Worm (Caenorhabditis elegans): ENCODE measurements around the gene srd-1.

The srd-1 gene

ce11 chrII:10172436-10172973 lies 10.0 kb downstream of the srd-1 start, which contains the start of gene wbp-11:
Gene wbp-11 (plus strand): TSS chrII:10172923.
- 0 out of 2 replicates have a peak, but pooled peaks have one; percentile 22 for TF ChIP-seq F33H1.4 (GFP tag; IDR thresholded peaks at IDR 0.05)
- no peak for TF ChIP-seq B0261.1 (tag; optimal IDR thresholded peaks at IDR 0.05)
- TF ChIP-seq snpc-4 (GFP tag; optimal IDR thresholded peaks at IDR 0.05) = no peak
- TF ChIP-seq snpc-4 (tag; optimal IDR thresholded peaks at IDR 0.05) = no peak
- peak; percentile 4 for TF ChIP-seq lsl-1 (GFP tag; optimal IDR thresholded peaks at IDR 0.05)
- TF ChIP-seq madf-8 (GFP tag; conservative IDR thresholded peaks at IDR 0.05) = no peak
- 0 out of 2 replicates have a peak, but pooled peaks have one; percentile 24 for TF ChIP-seq ceh-100 (GFP tag; IDR thresholded peaks at IDR 0.05)
- no peak for TF ChIP-seq B0019.2 (GFP tag; conservative IDR thresholded peaks at IDR 0.05)
- TF ChIP-seq rpc-1 (optimal IDR thresholded peaks at IDR 0.05) = no peak
- TF ChIP-seq rpc-1 (tag; optimal IDR thresholded peaks at IDR 0.05) = no peak
- TF ChIP-seq madf-6 (GFP tag; IDR thresholded peaks at IDR 0.05) = peak; percentile 52; the same call in 1 of the 2 replicates
- TF ChIP-seq tbx-9 (tag; optimal IDR thresholded peaks at IDR 0.05; ENCODE audit: borderline replicate concordance) = no peak
- TF ChIP-seq B0336.3 (GFP tag; IDR thresholded peaks at IDR 0.05) = no peak
- peak; percentile 0 for TF ChIP-seq lin-54 (GFP tag; optimal IDR thresholded peaks at IDR 0.05)
- peak; percentile 25 for TF ChIP-seq F49E8.2 (tag; optimal IDR thresholded peaks at IDR 0.05; ENCODE audit: insufficient read depth)
- peak; percentile 90 for TF ChIP-seq madf-3 (GFP tag; IDR thresholded peaks at IDR 0.05)
- TF ChIP-seq D2030.7 (GFP tag; IDR thresholded peaks at IDR 0.05) = peak; percentile 39; the same call in 1 of the 2 replicates
- peak; percentile 23 for TF ChIP-seq efl-1 (GFP tag; optimal IDR thresholded peaks at IDR 0.05)
- TF ChIP-seq nhr-90 (tag; optimal IDR thresholded peaks at IDR 0.05) = no peak

ce11 chrII:10170837-10171318 lies 11.7 kb downstream of the srd-1 start, which contains the start of gene gpd-4:
Gene gpd-4 (plus strand): TSS chrII:10171268.
- TF ChIP-seq F33H1.4 (GFP tag; IDR thresholded peaks at IDR 0.05) (peak; percentile 82), madf-6 (GFP tag; IDR thresholded peaks at IDR 0.05) (peak; percentile 81), efl-1 (GFP tag; optimal IDR thresholded peaks at IDR 0.05) (peak; percentile 90), ceh-40 (GFP tag; IDR thresholded peaks at IDR 0.05) (no peak), tlf-1 (GFP tag; optimal IDR thresholded peaks at IDR 0.05) (no peak), ceh-91 (GFP tag; IDR thresholded peaks at IDR 0.05) (peak; percentile 82), nhr-179 (tag; optimal IDR thresholded peaks at IDR 0.05) (no peak), xnd-1 (tag; optimal IDR thresholded peaks at IDR 0.05) (peak; percentile 47), snpc-3.4 (tag; optimal IDR thresholded peaks at IDR 0.05) (peak; percentile 7), lsl-1 (GFP tag; optimal IDR thresholded peaks at IDR 0.05) (peak; percentile 39), dpl-1 (GFP tag; optimal IDR thresholded peaks at IDR 0.05) (peak; percentile 31), D2030.7 (GFP tag; IDR thresholded peaks at IDR 0.05) (0 out of 2 replicates have a peak, but pooled peaks have one; percentile 40), ztf-25 (GFP tag; IDR thresholded peaks at IDR 0.05) (no peak), nhr-80 (tag; optimal IDR thresholded peaks at IDR 0.05) (no peak), snpc-4 (GFP tag; optimal IDR thresholded peaks at IDR 0.05) (no peak), snpc-4 (tag; optimal IDR thresholded peaks at IDR 0.05) (peak in 1 of 4 experiments; percentile 30), madf-8 (GFP tag; conservative IDR thresholded peaks at IDR 0.05) (peak; percentile 75)

- no peak for TF ChIP-seq snpc-3.4 (tag; optimal IDR thresholded peaks at IDR 0.05)
- TF ChIP-seq hsf-1 (GFP tag; IDR thresholded peaks at IDR 0.05) = no peak
- 0 out of 2 replicates have a peak, but pooled peaks have one; percentile 29 for TF ChIP-seq rcor-1 (GFP tag; IDR thresholded peaks at IDR 0.05)
- peak; percentile 42 for TF ChIP-seq die-1 (tag; optimal IDR thresholded peaks at IDR 0.05)
- no peak for TF ChIP-seq attf-6 (GFP tag; IDR thresholded peaks at IDR 0.05)
- no peak for TF ChIP-seq attf-3 (GFP tag; conservative IDR thresholded peaks at IDR 0.05)
- TF ChIP-seq dox-1 (GFP tag; IDR thresholded peaks at IDR 0.05) = peak; percentile 57
- TF ChIP-seq hmg-20 (GFP tag; IDR thresholded peaks at IDR 0.05) = no peak
- peak; percentile 38 for TF ChIP-seq attf-5 (GFP tag; optimal IDR thresholded peaks at IDR 0.05)
- no peak for TF ChIP-seq lsy-27 (tag; optimal IDR thresholded peaks at IDR 0.05; ENCODE audit: borderline replicate concordance, insufficient read depth)
- TF ChIP-seq ztf-26 (tag; optimal IDR thresholded peaks at IDR 0.05) = peak; percentile 6
- no peak for TF ChIP-seq Y67H2A.10 (GFP tag; conservative IDR thresholded peaks at IDR 0.05)
- no peak for TF ChIP-seq ztf-25 (GFP tag; IDR thresholded peaks at IDR 0.05)
- no peak for TF ChIP-seq C06A6.2 (GFP tag; conservative IDR thresholded peaks at IDR 0.05)
- TF ChIP-seq nfyb-1 (GFP tag; IDR thresholded peaks at IDR 0.05) = peak; percentile 79
- peak; percentile 23; the same call in 1 of the 2 replicates for TF ChIP-seq madf-6 (GFP tag; IDR thresholded peaks at IDR 0.05)
- peak; percentile 70 for TF ChIP-seq zfh-2 (GFP tag; conservative IDR thresholded peaks at IDR 0.05)
Observed at ce11 chrII:10168905-10169782, 13.4 kb downstream of the srd-1 start, which contains the start of gene daf-19. Gene daf-19 (minus strand): TSS chrII:10169346.

Measured in whole organism, young adult.